Worm (Caenorhabditis elegans): Measurements from ENCODE around the gene hpo-9.

The hpo-9 gene

DNA sequence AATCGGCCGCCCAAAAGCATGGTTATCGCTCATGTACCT lies at the start of gene hpo-9:
hpo-9 (minus strand) TSS at position 37 of the 39 bp plus-strand sequence.
- TF ChIP-seq hnd-1 (tag; optimal IDR thresholded peaks at IDR 0.05) (no peak), pes-1 (GFP tag; IDR thresholded peaks at IDR 0.05) (no peak), ama-1 (optimal IDR thresholded peaks at IDR 0.05) (no peak), ets-7 (tag; optimal IDR thresholded peaks at IDR 0.05) (no peak), tbx-11 (GFP tag; IDR thresholded peaks at IDR 0.05) (no peak), aly-1 (tag; optimal IDR thresholded peaks at IDR 0.05) (no peak), ceh-13 (GFP tag; optimal IDR thresholded peaks at IDR 0.05) (no peak), ceh-36 (tag; optimal IDR thresholded peaks at IDR 0.05) (no peak), hmg-4 (GFP tag; optimal IDR thresholded peaks at IDR 0.05) (no peak), F13C5.2 (tag; optimal IDR thresholded peaks at IDR 0.05) (no peak), sea-1 (GFP tag; conservative IDR thresholded peaks at IDR 0.05) (no peak), B0310.2 (tag; optimal IDR thresholded peaks at IDR 0.05) (no peak), scrt-1 (GFP tag; IDR thresholded peaks at IDR 0.05) (no peak), tra-4 (tag; optimal IDR thresholded peaks at IDR 0.05) (no peak)

DNA sequence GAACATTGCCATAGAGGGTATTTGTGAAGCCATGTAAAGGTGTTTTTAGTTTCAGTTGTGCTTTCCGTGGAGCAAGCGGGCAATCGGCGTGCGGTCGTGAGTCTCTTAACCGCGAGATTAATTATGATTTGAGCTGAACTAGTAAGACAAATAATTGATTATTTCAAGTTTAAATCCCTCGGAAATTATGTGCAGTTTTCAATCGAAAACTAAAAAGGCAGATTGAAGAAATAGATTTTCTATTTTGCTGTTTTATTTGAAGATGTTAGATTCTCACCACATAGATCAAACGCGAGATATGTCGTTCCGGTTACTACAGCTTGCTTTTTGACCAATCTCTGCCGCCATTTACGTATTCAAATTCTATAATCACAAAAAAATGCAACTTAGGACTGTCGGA lies 45.1 kb upstream of the hpo-9 start, which contains the start of gene C13A2.3:
C13A2.3 (plus strand) TSS at position 301 of the 400 bp plus-strand sequence.
- TF ChIP-seq tbx-11 (GFP tag; IDR thresholded peaks at IDR 0.05) (no peak), ceh-13 (GFP tag; optimal IDR thresholded peaks at IDR 0.05) (no peak), tra-4 (tag; optimal IDR thresholded peaks at IDR 0.05) (no peak), flt-1 (GFP tag; IDR thresholded peaks at IDR 0.05) (no peak), hnd-1 (tag; optimal IDR thresholded peaks at IDR 0.05) (no peak), F13C5.2 (tag; optimal IDR thresholded peaks at IDR 0.05) (no peak), sea-1 (GFP tag; conservative IDR thresholded peaks at IDR 0.05) (no peak), scrt-1 (GFP tag; IDR thresholded peaks at IDR 0.05) (no peak), ets-7 (tag; optimal IDR thresholded peaks at IDR 0.05) (no peak), tbx-37 (GFP tag; conservative IDR thresholded peaks at IDR 0.05) (no peak), hmbx-1 (tag; optimal IDR thresholded peaks at IDR 0.05) (no peak), ceh-36 (tag; optimal IDR thresholded peaks at IDR 0.05) (no peak), ama-1 (optimal IDR thresholded peaks at IDR 0.05) (no peak), pes-1 (GFP tag; IDR thresholded peaks at IDR 0.05) (no peak), hmg-4 (GFP tag; optimal IDR thresholded peaks at IDR 0.05) (no peak), aly-1 (tag; optimal IDR thresholded peaks at IDR 0.05) (no peak)

DNA sequence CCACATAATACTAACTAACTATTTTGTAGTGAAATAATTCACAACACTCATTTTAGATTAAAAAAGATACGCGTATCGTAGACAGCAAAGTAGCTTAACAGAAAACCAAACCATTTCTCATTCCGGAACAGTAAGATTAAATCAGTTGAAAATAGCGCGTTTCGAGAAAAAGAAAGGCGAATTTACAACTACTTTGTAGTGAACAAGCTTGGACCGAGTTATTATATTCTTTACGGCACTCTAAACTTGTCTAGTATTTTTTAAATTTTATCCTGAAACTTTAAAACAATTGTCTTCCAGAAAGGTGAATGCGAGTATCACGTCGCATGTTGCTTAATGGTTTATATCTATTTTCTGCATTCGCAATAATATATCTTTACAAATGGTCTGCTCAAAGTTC lies 42.2 kb upstream of the hpo-9 start, which contains the start of gene C13A2.4:
C13A2.4 (plus strand) TSS at position 301 of the 400 bp plus-strand sequence.
- TF ChIP-seq F13C5.2 (tag; optimal IDR thresholded peaks at IDR 0.05): no peak
- TF ChIP-seq sea-1 (GFP tag; conservative IDR thresholded peaks at IDR 0.05): no peak
- TF ChIP-seq ceh-36 (tag; optimal IDR thresholded peaks at IDR 0.05): no peak
- TF ChIP-seq scrt-1 (GFP tag; IDR thresholded peaks at IDR 0.05): no peak
- no peak for TF ChIP-seq tbx-11 (GFP tag; IDR thresholded peaks at IDR 0.05)
- TF ChIP-seq tra-4 (tag; optimal IDR thresholded peaks at IDR 0.05): no peak
- no peak for TF ChIP-seq ceh-13 (GFP tag; optimal IDR thresholded peaks at IDR 0.05)
- no peak for TF ChIP-seq ama-1 (optimal IDR thresholded peaks at IDR 0.05)

DNA sequence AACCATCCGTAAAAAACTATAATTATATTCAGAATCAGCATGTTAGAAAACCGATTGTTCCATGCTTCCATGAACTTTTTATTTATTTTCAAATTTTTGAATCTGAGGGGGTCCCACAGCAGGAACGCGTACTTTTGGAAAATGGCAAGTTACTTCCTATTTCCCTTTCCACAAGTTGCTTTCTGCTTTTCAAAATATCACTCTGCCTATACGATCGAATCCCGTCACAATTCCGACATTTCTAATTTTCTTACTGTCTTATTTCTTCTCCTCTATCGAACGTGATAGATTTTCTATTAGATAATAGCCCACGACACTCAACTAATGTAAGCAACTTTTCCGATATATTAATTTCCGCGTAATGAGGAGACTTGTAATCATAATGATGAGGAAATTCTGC lies 38.6 kb upstream of the hpo-9 start, which contains the start of gene C13A2.5:
C13A2.5 (plus strand) TSS at position 301 of the 400 bp plus-strand sequence.
- TF ChIP-seq pes-1 (GFP tag; IDR thresholded peaks at IDR 0.05): no peak
- TF ChIP-seq ets-7 (tag; optimal IDR thresholded peaks at IDR 0.05): no peak
- no peak for TF ChIP-seq ceh-13 (GFP tag; optimal IDR thresholded peaks at IDR 0.05)
- TF ChIP-seq ama-1 (optimal IDR thresholded peaks at IDR 0.05): no peak
- no peak for TF ChIP-seq scrt-1 (GFP tag; IDR thresholded peaks at IDR 0.05)
- TF ChIP-seq tra-4 (tag; optimal IDR thresholded peaks at IDR 0.05): no peak
- TF ChIP-seq hmbx-1 (tag; optimal IDR thresholded peaks at IDR 0.05): no peak
- TF ChIP-seq flt-1 (GFP tag; IDR thresholded peaks at IDR 0.05): no peak
- TF ChIP-seq F13C5.2 (tag; optimal IDR thresholded peaks at IDR 0.05): no peak
- no peak for TF ChIP-seq hnd-1 (tag; optimal IDR thresholded peaks at IDR 0.05)
- TF ChIP-seq hmg-4 (GFP tag; optimal IDR thresholded peaks at IDR 0.05): no peak
- no peak for TF ChIP-seq aly-1 (tag; optimal IDR thresholded peaks at IDR 0.05)

DNA sequence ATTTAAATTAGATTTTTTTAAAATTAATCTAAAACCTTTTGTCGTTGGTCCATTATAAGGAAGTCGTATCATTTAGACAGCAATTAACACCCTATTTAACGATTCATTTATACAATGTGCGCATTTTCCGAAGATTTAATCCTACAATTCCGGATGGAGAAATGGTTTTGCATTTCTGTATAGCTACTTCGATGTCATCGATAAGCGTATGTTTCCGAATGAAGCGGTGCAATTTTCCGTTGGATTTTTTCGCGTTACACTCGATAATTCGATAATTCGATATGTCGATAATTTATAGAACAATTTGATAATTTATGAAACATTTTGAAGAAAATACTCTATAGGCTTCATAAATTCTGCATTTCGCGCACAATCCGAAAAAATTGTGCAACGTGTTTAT lies 38.1 kb upstream of the hpo-9 start, which contains the start of gene C13A2.10:
C13A2.10 (minus strand) TSS at position 101 of the 400 bp plus-strand sequence.
- no peak for TF ChIP-seq hmg-4 (GFP tag; optimal IDR thresholded peaks at IDR 0.05)
- TF ChIP-seq ets-7 (tag; optimal IDR thresholded peaks at IDR 0.05): no peak
- no peak for TF ChIP-seq tbx-37 (GFP tag; conservative IDR thresholded peaks at IDR 0.05)
- TF ChIP-seq ceh-13 (GFP tag; optimal IDR thresholded peaks at IDR 0.05): no peak
- TF ChIP-seq pes-1 (GFP tag; IDR thresholded peaks at IDR 0.05): no peak
- TF ChIP-seq hnd-1 (tag; optimal IDR thresholded peaks at IDR 0.05): no peak
- no peak for TF ChIP-seq scrt-1 (GFP tag; IDR thresholded peaks at IDR 0.05)
- no peak for TF ChIP-seq sea-1 (GFP tag; conservative IDR thresholded peaks at IDR 0.05)

DNA sequence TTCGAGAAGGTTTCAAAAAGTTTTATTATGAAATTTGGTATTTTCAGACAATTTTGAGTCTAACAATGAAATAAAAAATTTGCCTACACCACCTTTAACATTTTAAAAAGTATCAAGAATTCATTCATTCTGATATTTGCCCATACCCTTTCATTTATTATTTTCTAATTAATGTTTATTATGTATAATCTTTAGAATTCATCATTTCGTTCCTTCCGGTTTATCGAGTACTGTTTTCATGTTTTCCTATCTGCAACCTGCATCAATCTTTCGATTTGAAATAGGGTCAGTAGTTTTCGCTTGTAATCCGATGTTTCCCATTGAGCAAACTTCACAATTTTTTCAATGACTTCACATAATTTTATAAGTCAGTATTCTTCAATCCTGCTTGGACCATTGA lies 32.5 kb upstream of the hpo-9 start, which contains the start of gene C13A2.6:
C13A2.6 (plus strand) TSS at position 301 of the 400 bp plus-strand sequence.
- TF ChIP-seq aly-1 (tag; optimal IDR thresholded peaks at IDR 0.05): no peak
- TF ChIP-seq ceh-36 (tag; optimal IDR thresholded peaks at IDR 0.05): no peak
- no peak for TF ChIP-seq flt-1 (GFP tag; IDR thresholded peaks at IDR 0.05)
- no peak for TF ChIP-seq ets-7 (tag; optimal IDR thresholded peaks at IDR 0.05)
- no peak for TF ChIP-seq ama-1 (optimal IDR thresholded peaks at IDR 0.05)
- no peak for TF ChIP-seq sea-1 (GFP tag; conservative IDR thresholded peaks at IDR 0.05)
- no peak for TF ChIP-seq ceh-13 (GFP tag; optimal IDR thresholded peaks at IDR 0.05)
- no peak for TF ChIP-seq B0310.2 (tag; optimal IDR thresholded peaks at IDR 0.05)
- no peak for TF ChIP-seq tbx-11 (GFP tag; IDR thresholded peaks at IDR 0.05)
- no peak for TF ChIP-seq pes-1 (GFP tag; IDR thresholded peaks at IDR 0.05)
- TF ChIP-seq scrt-1 (GFP tag; IDR thresholded peaks at IDR 0.05): no peak
- no peak for TF ChIP-seq hnd-1 (tag; optimal IDR thresholded peaks at IDR 0.05)
- TF ChIP-seq tbx-37 (GFP tag; conservative IDR thresholded peaks at IDR 0.05): no peak
- TF ChIP-seq hmg-4 (GFP tag; optimal IDR thresholded peaks at IDR 0.05): no peak
- no peak for TF ChIP-seq hmbx-1 (tag; optimal IDR thresholded peaks at IDR 0.05)
- TF ChIP-seq F13C5.2 (tag; optimal IDR thresholded peaks at IDR 0.05): no peak
- TF ChIP-seq tra-4 (tag; optimal IDR thresholded peaks at IDR 0.05): no peak

DNA sequence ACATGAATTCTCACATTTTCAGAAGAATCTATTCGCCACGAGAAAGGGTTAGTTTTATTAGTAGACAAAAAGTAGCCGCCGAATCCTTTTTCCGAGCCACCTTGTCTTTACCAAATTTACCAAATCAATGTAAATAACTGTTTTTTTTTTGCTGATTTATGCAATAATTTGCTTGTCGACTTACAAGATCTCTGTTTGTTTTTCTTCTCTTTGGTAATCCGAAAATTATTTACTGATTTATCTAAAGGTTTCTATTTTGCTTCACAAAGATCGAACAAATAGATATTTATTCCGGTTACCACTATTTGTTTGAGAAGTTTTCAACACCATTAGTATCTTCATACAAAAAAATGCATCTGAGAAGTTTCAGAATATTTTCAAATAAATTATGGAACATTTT lies 29.1 kb upstream of the hpo-9 start, which contains the start of gene C13A2.7:
C13A2.7 (plus strand) TSS at position 301 of the 400 bp plus-strand sequence.
- TF ChIP-seq ceh-36 (tag; optimal IDR thresholded peaks at IDR 0.05) (no peak), aly-1 (tag; optimal IDR thresholded peaks at IDR 0.05) (no peak), tbx-11 (GFP tag; IDR thresholded peaks at IDR 0.05) (no peak), ceh-13 (GFP tag; optimal IDR thresholded peaks at IDR 0.05) (no peak), B0310.2 (tag; optimal IDR thresholded peaks at IDR 0.05) (no peak), flt-1 (GFP tag; IDR thresholded peaks at IDR 0.05) (no peak), sea-1 (GFP tag; conservative IDR thresholded peaks at IDR 0.05) (no peak)

DNA sequence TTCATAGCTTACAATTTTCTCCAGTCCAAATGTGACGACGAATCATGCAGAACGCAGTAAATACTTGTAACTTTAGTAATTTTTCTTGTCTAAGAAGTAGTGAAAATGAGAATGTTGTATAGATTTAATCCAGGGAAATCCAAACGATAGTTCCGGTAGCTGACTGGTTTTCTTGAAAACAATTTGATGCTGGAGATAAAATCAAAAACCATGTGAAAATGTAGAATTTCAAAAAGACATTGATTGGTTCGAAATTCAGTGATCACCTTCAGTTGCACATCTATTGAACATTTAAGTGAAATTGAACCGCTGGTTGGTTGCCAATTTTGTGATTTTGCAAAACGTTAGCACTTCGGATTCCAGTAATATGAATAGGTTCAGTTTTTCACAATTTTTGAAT lies 27.1 kb upstream of the hpo-9 start, which contains the start of gene C13A2.9:
C13A2.9 (minus strand) TSS at position 101 of the 400 bp plus-strand sequence.
- TF ChIP-seq hnd-1 (tag; optimal IDR thresholded peaks at IDR 0.05): no peak
- no peak for TF ChIP-seq B0310.2 (tag; optimal IDR thresholded peaks at IDR 0.05)
- no peak for TF ChIP-seq sea-1 (GFP tag; conservative IDR thresholded peaks at IDR 0.05)
- no peak for TF ChIP-seq flt-1 (GFP tag; IDR thresholded peaks at IDR 0.05)
- no peak for TF ChIP-seq pes-1 (GFP tag; IDR thresholded peaks at IDR 0.05)
- TF ChIP-seq tbx-11 (GFP tag; IDR thresholded peaks at IDR 0.05): no peak
- no peak for TF ChIP-seq ama-1 (optimal IDR thresholded peaks at IDR 0.05)
- TF ChIP-seq F13C5.2 (tag; optimal IDR thresholded peaks at IDR 0.05): no peak
- TF ChIP-seq aly-1 (tag; optimal IDR thresholded peaks at IDR 0.05): no peak
